Worm (Caenorhabditis elegans) whole organism, young adult: ENCODE data around the gene D1014.2.

Source experiments
- C17E4.6 ChIP-seq: fragments of 200-800 bp; sonication (Bioruptor generic); IDR thresholded peaks from 2 replicates; pipeline ENCODE4 v1.3.6; 2022; ENCODE audit warnings: missing genetic modification reagents, missing genetic modification characterization, missing compliant biosample characterization
- F10E7.11 ChIP-seq: sonication (generic microtip); optimal IDR thresholded peaks from 2 replicates; lab custom pipeline; 2017; ENCODE audit warnings: mild to moderate bottlenecking, missing genetic modification characterization, moderate library complexity, missing compliant biosample characterization
- K12H6.12 ChIP-seq: fragments of 200-800 bp; sonication (Bioruptor generic); optimal IDR thresholded peaks from 2 replicates; lab custom pipeline; 2018; ENCODE audit warnings: mild to moderate bottlenecking, missing genetic modification characterization, missing compliant biosample characterization
- T07F8.4 ChIP-seq: sonication (generic microtip); optimal IDR thresholded peaks from 2 replicates; lab custom pipeline; 2016; ENCODE audit warnings: mild to moderate bottlenecking, missing genetic modification characterization, moderate library complexity, missing compliant biosample characterization
- T26A5.8 ChIP-seq: sonication (generic microtip); optimal IDR thresholded peaks from 2 replicates; lab custom pipeline; 2016; ENCODE audit warnings: missing genetic modification characterization, missing compliant biosample characterization
- Y53F4B.3 ChIP-seq: fragments of 200-800 bp; sonication (Bioruptor generic); IDR thresholded peaks from 2 replicates; pipeline ENCODE4 v1.3.6; 2022; ENCODE audit warnings: missing genetic modification reagents, missing genetic modification characterization, missing compliant biosample characterization
- ZK185.1 ChIP-seq: sonication (generic microtip); optimal IDR thresholded peaks from 2 replicates; lab custom pipeline; 2016; ENCODE audit warnings: mild to moderate bottlenecking, missing genetic modification characterization, missing compliant biosample characterization; ENCODE audit not compliant: poor library complexity, severe bottlenecking
- akir-1 ChIP-seq: fragments of 200-800 bp; sonication (Bioruptor generic); optimal IDR thresholded peaks from 2 replicates; lab custom pipeline; 2018; ENCODE audit warnings: mild to moderate bottlenecking, missing genetic modification characterization, moderate library complexity, missing compliant biosample characterization
- aptf-2 ChIP-seq: fragments of 200-800 bp; sonication (Bioruptor generic); conservative IDR thresholded peaks from 2 replicates; pipeline ENCODE4 v1.3.6; 2022; ENCODE audit warnings: missing genetic modification reagents, missing genetic modification characterization, missing compliant biosample characterization
- attf-5 ChIP-seq: fragments of 200-800 bp; sonication (Bioruptor generic); optimal IDR thresholded peaks from 2 replicates; lab custom pipeline; 2018; ENCODE audit warnings: mild to moderate bottlenecking, missing genetic modification characterization, missing compliant biosample characterization
- ceh-79 ChIP-seq: sonication (generic microtip); optimal IDR thresholded peaks from 2 replicates; lab custom pipeline; 2017; ENCODE audit warnings: mild to moderate bottlenecking, missing genetic modification characterization, missing compliant biosample characterization
- dox-1 ChIP-seq: fragments of 200-800 bp; sonication (Bioruptor generic); IDR thresholded peaks from 2 replicates; pipeline ENCODE4 v1.3.6; 2022; ENCODE audit warnings: missing genetic modification reagents, missing genetic modification characterization, missing compliant biosample characterization
- dpff-1 ChIP-seq: sonication (generic microtip); optimal IDR thresholded peaks from 2 replicates; lab custom pipeline; 2017; ENCODE audit warnings: mild to moderate bottlenecking, missing genetic modification characterization, missing compliant biosample characterization
- egl-18 ChIP-seq: fragments of 200-800 bp; sonication (Bioruptor generic); IDR thresholded peaks from 2 replicates; pipeline ENCODE4 v1.3.6; 2022; ENCODE audit warnings: missing genetic modification reagents, missing genetic modification characterization, missing compliant biosample characterization
- ekl-4 ChIP-seq: fragments of 200-800 bp; sonication (Bioruptor generic); IDR thresholded peaks from 2 replicates; pipeline ENCODE4 v1.3.6; 2022; ENCODE audit warnings: missing genetic modification reagents, missing genetic modification characterization, missing compliant biosample characterization
- ets-4 ChIP-seq: fragments of 200-800 bp; sonication (Bioruptor generic); optimal IDR thresholded peaks from 2 replicates; lab custom pipeline; 2018; ENCODE audit warnings: mild to moderate bottlenecking, missing genetic modification characterization, missing compliant biosample characterization
- fkh-3 ChIP-seq: sonication (generic microtip); optimal IDR thresholded peaks from 2 replicates; lab custom pipeline; 2016; ENCODE audit warnings: mild to moderate bottlenecking, missing genetic modification characterization, missing compliant biosample characterization
- him-1 ChIP-seq: sonication (generic microtip); optimal IDR thresholded peaks from 2 replicates; lab custom pipeline; 2016; ENCODE audit warnings: missing genotype, missing genetic modification reagents, missing genetic modification characterization, missing compliant biosample characterization
- hlh-12 ChIP-seq: sonication (generic microtip); optimal IDR thresholded peaks from 2 replicates; lab custom pipeline; 2016; ENCODE audit warnings: missing genetic modification characterization, missing compliant biosample characterization
- hrde-1 ChIP-seq: sonication (generic microtip); optimal IDR thresholded peaks from 2 replicates; lab custom pipeline; 2016; ENCODE audit warnings: missing genetic modification characterization, mild to moderate bottlenecking, missing compliant biosample characterization, moderate library complexity, missing genotype, missing genetic modification reagents, borderline replicate concordance
- let-526 ChIP-seq: fragments of 200-800 bp; sonication (Bioruptor generic); IDR thresholded peaks from 2 replicates; pipeline ENCODE4 v1.3.6; 2022; ENCODE audit warnings: missing genetic modification reagents, missing genetic modification characterization, missing compliant biosample characterization
- lin-26 ChIP-seq: fragments of 200-800 bp; sonication (Bioruptor generic); IDR thresholded peaks from 2 replicates; pipeline ENCODE4 v1.3.6; 2022; ENCODE audit warnings: missing genetic modification reagents, missing genetic modification characterization, missing compliant biosample characterization
- lsl-1 ChIP-seq: fragments of 200-800 bp; sonication (Bioruptor generic); optimal IDR thresholded peaks from 2 replicates; lab custom pipeline; 2018; ENCODE audit warnings: mild to moderate bottlenecking, missing genetic modification characterization, moderate library complexity, missing compliant biosample characterization
- mel-28 ChIP-seq: sonication (generic microtip); optimal IDR thresholded peaks from 2 replicates; lab custom pipeline; 2016; ENCODE audit warnings: borderline replicate concordance, mild to moderate bottlenecking, missing genetic modification characterization, missing compliant biosample characterization
- mes-4 ChIP-seq: sonication (generic microtip); optimal IDR thresholded peaks from 2 replicates; lab custom pipeline; 2016; ENCODE audit warnings: missing genotype, missing genetic modification characterization, missing compliant biosample characterization
- nhr-179 ChIP-seq: sonication (generic microtip); optimal IDR thresholded peaks from 2 replicates; lab custom pipeline; 2016; ENCODE audit warnings: mild to moderate bottlenecking, missing genetic modification characterization, missing compliant biosample characterization
- nhr-80 ChIP-seq: sonication (generic microtip); optimal IDR thresholded peaks from 2 replicates; lab custom pipeline; 2016; ENCODE audit warnings: missing genetic modification characterization, missing compliant biosample characterization
- nhr-90 ChIP-seq: sonication (generic microtip); optimal IDR thresholded peaks from 2 replicates; lab custom pipeline; 2016; ENCODE audit warnings: missing genotype, mild to moderate bottlenecking, missing genetic modification characterization, missing compliant biosample characterization
- pbrm-1 ChIP-seq: fragments of 200-800 bp; sonication (Bioruptor generic); IDR thresholded peaks from 2 replicates; pipeline ENCODE4 v1.3.6; 2022; ENCODE audit warnings: missing genetic modification reagents, missing genetic modification characterization, missing compliant biosample characterization
- rcor-1 ChIP-seq: fragments of 200-800 bp; sonication (Bioruptor generic); IDR thresholded peaks from 2 replicates; pipeline ENCODE4 v1.3.6; 2022; ENCODE audit warnings: missing genetic modification reagents, missing genetic modification characterization, missing compliant biosample characterization
- rpc-1 ChIP-seq, 2 experiments: fragments of 150-350 bp in 1 of 2; sonication (generic microtip) in 1 of 2; optimal IDR thresholded peaks; 2 replicates each; lab custom pipeline; 2014 to 2018; ENCODE audit warnings: missing biosample characterization in 1 of 2, missing genetic modification characterization in 1 of 2, missing genetic modification reagents in 1 of 2, missing genotype in 1 of 2
- sea-2 ChIP-seq: fragments of 200-800 bp; sonication (Bioruptor generic); IDR thresholded peaks from 2 replicates; pipeline ENCODE4 v1.3.6; 2022; ENCODE audit warnings: missing genetic modification characterization, missing compliant biosample characterization
- snpc-3.4 ChIP-seq: sonication (generic microtip); optimal IDR thresholded peaks from 2 replicates; lab custom pipeline; 2017; ENCODE audit warnings: missing genetic modification characterization, mild to moderate bottlenecking, missing compliant biosample characterization, antibody characterized with exemption, moderate library complexity, missing genotype, missing genetic modification reagents
- tbp1 ChIP-seq: fragments of 200-800 bp; sonication (Bioruptor generic); optimal IDR thresholded peaks from 2 replicates; lab custom pipeline; 2018; ENCODE audit warnings: mild to moderate bottlenecking, missing genetic modification characterization, missing compliant biosample characterization
- tlf-1 ChIP-seq: fragments of 200-800 bp; sonication (Bioruptor generic); optimal IDR thresholded peaks from 2 replicates; lab custom pipeline; 2018; ENCODE audit warnings: mild to moderate bottlenecking, missing genetic modification characterization, missing compliant biosample characterization
- unc-130 ChIP-seq: sonication (generic microtip); optimal IDR thresholded peaks from 2 replicates; lab custom pipeline; 2016; ENCODE audit warnings: missing genetic modification reagents, missing genetic modification characterization, missing compliant biosample characterization
- xnd-1 ChIP-seq: sonication (generic microtip); optimal IDR thresholded peaks from 2 replicates; lab custom pipeline; 2016; ENCODE audit warnings: missing genotype, missing genetic modification reagents, missing genetic modification characterization, missing compliant biosample characterization
- zim-3 ChIP-seq: sonication (generic microtip); optimal IDR thresholded peaks from 2 replicates; lab custom pipeline; 2017; ENCODE audit warnings: mild to moderate bottlenecking, missing genetic modification characterization, moderate library complexity, missing compliant biosample characterization
- ztf-3 ChIP-seq: fragments of 200-800 bp; sonication (Bioruptor generic); optimal IDR thresholded peaks from 2 replicates; lab custom pipeline; 2018; ENCODE audit warnings: mild to moderate bottlenecking, missing genetic modification characterization, missing compliant biosample characterization

D1014.2 gene

ce11 chrV:8161699-8162098, 18.0 kb downstream of the D1014.2 start, which contains the start of gene F20D6.5:
Gene F20D6.5, plus strand, starts transcription at chrV:8161957.
- TF ChIP-seq nhr-90 (tag; lab: Kevin White, UChicago) (no peak), nhr-80 (tag; lab: Kevin White, UChicago) (peak; percentile 60)

ce11 chrV:8163199-8163598, 19.5 kb downstream of the D1014.2 start:
- TF ChIP-seq rcor-1 = no peak
- TF ChIP-seq aptf-2 (GFP tag; lab: Robert Waterston, UW) = no peak
- no peak for TF ChIP-seq mel-28
- no peak for TF ChIP-seq tlf-1 (GFP tag; lab: Kevin White, UChicago)
- no peak for TF ChIP-seq snpc-3.4 (tag; lab: Kevin White, UChicago)
- TF ChIP-seq T07F8.4 (tag; lab: Kevin White, UChicago) = no peak
- TF ChIP-seq nhr-179 (tag; lab: Kevin White, UChicago) = no peak
- no peak for TF ChIP-seq unc-130 (GFP tag; lab: Kevin White, UChicago)
- TF ChIP-seq hlh-12 = no peak
- TF ChIP-seq let-526 (GFP tag; lab: Robert Waterston, UW) = no peak
- TF ChIP-seq ceh-79 (tag; lab: Kevin White, UChicago) = no peak
- no peak for TF ChIP-seq fkh-3 (tag; lab: Kevin White, UChicago)
- no peak for TF ChIP-seq xnd-1 (tag; lab: Kevin White, UChicago)
- TF ChIP-seq tbp1 (GFP tag; lab: Kevin White, UChicago) = no peak

ce11 chrV:8168219-8168962, 24.7 kb downstream of the D1014.2 start, which contains the start of gene F20D6.8:
Gene F20D6.8, minus strand, starts transcription at chrV:8168269.
- TF ChIP-seq ets-4 = no peak
- TF ChIP-seq ZK185.1 (tag; lab: Kevin White, UChicago) = no peak
- TF ChIP-seq dox-1 = no peak
- no peak for TF ChIP-seq zim-3
- TF ChIP-seq egl-18 = no peak
- TF ChIP-seq sea-2 (GFP tag; lab: Robert Waterston, UW) = no peak
- TF ChIP-seq ztf-3 (GFP tag; lab: Kevin White, UChicago) = no peak
- TF ChIP-seq tbp1 (GFP tag; lab: Kevin White, UChicago) = no peak
- TF ChIP-seq rpc-1 (optimal IDR thresholded peaks at IDR 0.05; lab: Kevin White, UChicago) = no peak
- TF ChIP-seq rpc-1 (tag; optimal IDR thresholded peaks at IDR 0.05; lab: Kevin White, UChicago) = no peak
- TF ChIP-seq pbrm-1 (GFP tag; lab: Robert Waterston, UW) = no peak
- TF ChIP-seq C17E4.6 = no peak
- TF ChIP-seq hrde-1 (tag; lab: Kevin White, UChicago) = no peak
- TF ChIP-seq him-1 (tag; lab: Kevin White, UChicago) = no peak
- TF ChIP-seq T26A5.8 (tag; lab: Kevin White, UChicago) = no peak

- TF ChIP-seq Y53F4B.3 (no peak), F10E7.11 (tag; lab: Kevin White, UChicago) (no peak), K12H6.12 (no peak), ekl-4 (GFP tag; lab: Robert Waterston, UW) (no peak), akir-1 (no peak), attf-5 (GFP tag; lab: Kevin White, UChicago) (no peak), mes-4 (no peak), T26A5.8 (tag; lab: Kevin White, UChicago) (no peak), zim-3 (no peak), lsl-1 (GFP tag; lab: Kevin White, UChicago) (no peak), dpff-1 (tag; lab: Kevin White, UChicago) (no peak), lin-26 (GFP tag; lab: Robert Waterston, UW) (no peak), mel-28 (no peak)
Observed at ce11 chrV:8169150-8169549, 25.4 kb downstream of the D1014.2 start.
